Worm (Caenorhabditis elegans): ENCODE results near the gene W08E12.2.

The W08E12.2 gene

DNA sequence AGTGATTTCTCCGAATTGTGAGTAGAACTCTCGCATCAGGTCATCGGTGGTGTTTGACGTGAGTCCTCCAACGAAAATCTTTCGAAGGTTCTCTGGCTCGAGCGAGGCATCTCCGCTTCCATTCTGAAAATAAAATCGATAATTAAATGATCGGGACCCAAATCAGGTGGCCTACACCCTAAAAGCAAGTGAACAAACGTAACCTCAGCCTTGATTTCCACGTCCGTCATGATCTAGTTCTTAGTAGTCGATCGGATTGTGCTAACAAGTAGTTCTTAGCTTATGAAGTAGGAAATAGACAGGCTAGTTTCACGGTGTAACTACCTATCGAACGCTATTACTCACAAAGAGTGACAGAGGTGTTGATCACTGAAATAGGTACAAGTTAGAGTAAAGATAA lies 32.5 kb downstream of the W08E12.2 start (continued):
- TF ChIP-seq rpc-1 (optimal IDR thresholded peaks at IDR 0.05) (no peak), rpc-1 (tag; optimal IDR thresholded peaks at IDR 0.05) (no peak), B0019.2 (GFP tag; conservative IDR thresholded peaks at IDR 0.05) (0 out of 2 replicates have a peak, but pooled peaks have one; percentile 12), K11D2.4 (GFP tag; IDR thresholded peaks at IDR 0.05) (no peak), snpc-1.3 (tag; optimal IDR thresholded peaks at IDR 0.05; ENCODE audit: insufficient read depth) (no peak), lsl-1 (GFP tag; optimal IDR thresholded peaks at IDR 0.05) (peak; percentile 23), T07F8.4 (tag; optimal IDR thresholded peaks at IDR 0.05) (no peak), mcd-1 (GFP tag; IDR thresholded peaks at IDR 0.05) (no peak; the same call in 1 of the 2 replicates), hrde-1 (tag; optimal IDR thresholded peaks at IDR 0.05; ENCODE audit: borderline replicate concordance) (no peak), sptf-2 (GFP tag; optimal IDR thresholded peaks at IDR 0.05) (no peak), lin-26 (GFP tag; IDR thresholded peaks at IDR 0.05) (peak; percentile 58; the same call in 1 of the 2 replicates), xnd-1 (tag; optimal IDR thresholded peaks at IDR 0.05) (no peak), nfyb-1 (GFP tag; IDR thresholded peaks at IDR 0.05) (no peak), ceh-91 (GFP tag; IDR thresholded peaks at IDR 0.05) (no peak), F33H1.4 (GFP tag; IDR thresholded peaks at IDR 0.05) (peak; percentile 41; the same call in 1 of the 2 replicates), atf-7 (tag; optimal IDR thresholded peaks at IDR 0.05) (no peak), hsf-1 (GFP tag; IDR thresholded peaks at IDR 0.05) (peak; percentile 61), hmg-1.2 (GFP tag; IDR thresholded peaks at IDR 0.05) (peak; percentile 27; the same call in 1 of the 2 replicates), ama-1 (optimal IDR thresholded peaks at IDR 0.05) (peak; percentile 47), ama-1 (GFP tag; optimal IDR thresholded peaks at IDR 0.05) (no peak), hlh-12 (tag; optimal IDR thresholded peaks at IDR 0.05) (no peak), tbp1 (GFP tag; optimal IDR thresholded peaks at IDR 0.05) (peak; percentile 14), F23B12.7 (tag; optimal IDR thresholded peaks at IDR 0.05; ENCODE audit: insufficient read depth) (no peak), ZK185.1 (tag; optimal IDR thresholded peaks at IDR 0.05; ENCODE audit: poor library complexity, severe bottlenecking) (no peak), Y79H2A.3 (GFP tag; conservative IDR thresholded peaks at IDR 0.05) (no peak), lin-54 (GFP tag; optimal IDR thresholded peaks at IDR 0.05) (peak; percentile 25), ets-4 (GFP tag; optimal IDR thresholded peaks at IDR 0.05) (no peak), rcor-1 (GFP tag; IDR thresholded peaks at IDR 0.05) (peak; percentile 65; the same call in 1 of the 2 replicates), K12H6.12 (tag; optimal IDR thresholded peaks at IDR 0.05) (no peak), somi-1 (GFP tag; optimal IDR thresholded peaks at IDR 0.05) (no peak), D2030.7 (GFP tag; IDR thresholded peaks at IDR 0.05) (peak; percentile 34; the same call in 1 of the 2 replicates), ceh-100 (GFP tag; IDR thresholded peaks at IDR 0.05) (peak; percentile 15; the same call in 1 of the 2 replicates), tlf-1 (GFP tag; optimal IDR thresholded peaks at IDR 0.05) (no peak)

DNA sequence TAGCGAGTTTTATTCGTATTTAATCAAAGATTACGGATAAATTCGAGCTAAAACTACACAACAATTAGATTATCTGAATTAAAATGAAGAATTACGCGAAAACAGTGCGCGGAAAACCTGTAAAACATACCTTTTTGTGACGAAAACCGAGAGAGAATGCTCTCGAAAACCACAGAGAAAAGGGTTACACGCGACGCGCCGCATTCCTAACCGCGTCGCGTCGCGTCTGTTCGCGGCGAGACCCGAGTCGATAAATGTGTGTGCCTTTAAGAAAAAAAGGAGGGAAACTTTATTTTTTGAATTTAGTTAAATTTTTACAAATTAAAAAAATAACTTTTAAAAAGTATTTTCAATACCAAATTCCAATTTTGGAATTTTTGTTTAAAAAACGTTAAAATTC lies 33.0 kb downstream of the W08E12.2 start, which contains the start of gene hrpa-1:
Gene hrpa-1, minus strand, starts transcription at position 192 of the 400 bp plus-strand sequence.
- TF ChIP-seq attf-5 (GFP tag; optimal IDR thresholded peaks at IDR 0.05): peak; percentile 45
- TF ChIP-seq madf-6 (GFP tag; IDR thresholded peaks at IDR 0.05): peak; percentile 61
- TF ChIP-seq somi-1 (GFP tag; optimal IDR thresholded peaks at IDR 0.05): no peak
- TF ChIP-seq snpc-4 (GFP tag; optimal IDR thresholded peaks at IDR 0.05): peak; percentile 16
- TF ChIP-seq snpc-4 (tag; optimal IDR thresholded peaks at IDR 0.05): peak in 3 of 4 experiments; percentile 3 to 51 (median 11)
- no peak for TF ChIP-seq ZK185.1 (tag; optimal IDR thresholded peaks at IDR 0.05; ENCODE audit: poor library complexity, severe bottlenecking)
- TF ChIP-seq akir-1 (GFP tag; optimal IDR thresholded peaks at IDR 0.05): no peak
- no peak for TF ChIP-seq ccch-3 (GFP tag; optimal IDR thresholded peaks at IDR 0.05)
- no peak for TF ChIP-seq Y53F4B.3 (GFP tag; IDR thresholded peaks at IDR 0.05)
- peak; percentile 85 for TF ChIP-seq lin-54 (GFP tag; optimal IDR thresholded peaks at IDR 0.05)
- no peak for TF ChIP-seq cebp-2 (GFP tag; IDR thresholded peaks at IDR 0.05)
- peak; percentile 51 for TF ChIP-seq madf-10 (tag; optimal IDR thresholded peaks at IDR 0.05)
- TF ChIP-seq repo-1 (tag; optimal IDR thresholded peaks at IDR 0.05): no peak
- TF ChIP-seq F22D6.2 (tag; optimal IDR thresholded peaks at IDR 0.05): no peak
- no peak for TF ChIP-seq F52B5.7 (tag; optimal IDR thresholded peaks at IDR 0.05)
- TF ChIP-seq F55B11.4 (tag; optimal IDR thresholded peaks at IDR 0.05; ENCODE audit: borderline replicate concordance, insufficient read depth): no peak
- peak; percentile 76 for TF ChIP-seq efl-1 (GFP tag; optimal IDR thresholded peaks at IDR 0.05)
- peak; percentile 63; the same call in 1 of the 2 replicates for TF ChIP-seq ceh-91 (GFP tag; IDR thresholded peaks at IDR 0.05)
- TF ChIP-seq let-607 (tag; optimal IDR thresholded peaks at IDR 0.05): peak in 1 of 2 experiments; percentile 30
- TF ChIP-seq pbrm-1 (GFP tag; IDR thresholded peaks at IDR 0.05): peak; percentile 44; the same call in 1 of the 2 replicates
- peak; percentile 56 for TF ChIP-seq tbp1 (GFP tag; optimal IDR thresholded peaks at IDR 0.05)

All from whole organism, young adult.